Worm (Caenorhabditis elegans) whole organism, early embryonic: Measurements from ENCODE around the gene str-6.
"Not testable (repeated sequence)": the region's sequence is repeated elsewhere in the genome, so short reads cannot be mapped to it uniquely, and the experiment has no call there.

Experiments
- B0310.2 ChIP-seq: sonication (generic microtip); optimal IDR thresholded peaks from 2 replicates; lab custom pipeline; 2016; ENCODE audit warnings: mild to moderate bottlenecking, missing genetic modification characterization, missing compliant biosample characterization
- aly-1 ChIP-seq: sonication (generic microtip); optimal IDR thresholded peaks from 2 replicates; lab custom pipeline; 2016; ENCODE audit warnings: missing genetic modification characterization, missing compliant biosample characterization
- ama-1 ChIP-seq: fragments of 150-350 bp; optimal IDR thresholded peaks from 2 replicates; lab custom pipeline; 2014
- flt-1 ChIP-seq: fragments of 200-800 bp; sonication (Bioruptor generic); IDR thresholded peaks from 2 replicates; pipeline ENCODE4 v1.3.6; 2022; ENCODE audit warnings: missing genetic modification characterization, missing compliant biosample characterization
- scrt-1 ChIP-seq: fragments of 200-800 bp; sonication (Bioruptor generic); IDR thresholded peaks from 2 replicates; pipeline ENCODE4 v1.3.6; 2022; ENCODE audit warnings: missing genetic modification characterization, missing compliant biosample characterization
- tbx-11 ChIP-seq: fragments of 200-800 bp; sonication (Bioruptor generic); IDR thresholded peaks from 2 replicates; pipeline ENCODE4 v1.3.6; 2022; ENCODE audit warnings: missing genetic modification characterization, missing compliant biosample characterization

DNA sequence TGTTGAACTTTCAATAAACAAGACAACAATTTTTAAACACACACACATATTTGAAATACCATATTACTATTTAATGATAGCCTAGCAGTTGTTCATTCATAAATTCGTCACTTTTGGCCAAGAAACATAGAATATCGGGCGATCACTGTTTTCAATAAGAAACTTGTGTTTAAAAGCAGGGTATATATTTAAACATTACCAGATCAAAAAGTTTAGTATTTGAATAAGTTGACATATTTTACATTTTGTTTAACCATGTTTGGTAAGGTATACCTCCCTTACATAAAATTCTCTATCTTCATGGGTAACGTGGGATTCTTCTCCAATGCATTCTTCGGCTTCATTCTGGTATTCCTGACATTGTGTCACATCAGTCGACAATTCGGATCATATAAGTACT, 4.7 kb upstream of the str-6 start, which contains the start of gene str-8:
- TF ChIP-seq flt-1 (GFP tag; lab: Robert Waterston, UW); B0310.2 (tag; lab: Kevin White, UChicago); ama-1; aly-1 (tag; lab: Kevin White, UChicago); scrt-1 (GFP tag; lab: Robert Waterston, UW); tbx-11: not testable (repeated sequence)
